Fruit fly (Drosophila melanogaster): ENCODE results near the gene CG1368.

CG1368 gene

dm6 chrX:14148171-14148570 lies 26.4 kb upstream of the CG1368 start (continued):
- TF ChIP-seq salr (GFP tag; optimal IDR thresholded peaks at IDR 0.05), result no peak
- peak; percentile 6 for TF ChIP-seq dsx (GFP tag; optimal IDR thresholded peaks at IDR 0.05; ENCODE audit: poor library complexity, severe bottlenecking)
- no peak for TF ChIP-seq CG8632 (GFP tag; optimal IDR thresholded peaks at IDR 0.05)
- TF ChIP-seq Gug (GFP tag; IDR thresholded peaks at IDR 0.05), result peak; percentile 30; the same call in 1 of the 2 replicates
- no peak for TF ChIP-seq spab (GFP tag; optimal IDR thresholded peaks at IDR 0.05)
- no peak for TF ChIP-seq CG6276 (GFP tag; optimal IDR thresholded peaks at IDR 0.05)
- TF ChIP-seq Lpt (GFP tag; optimal IDR thresholded peaks at IDR 0.05), result peak; percentile 10

DNA sequence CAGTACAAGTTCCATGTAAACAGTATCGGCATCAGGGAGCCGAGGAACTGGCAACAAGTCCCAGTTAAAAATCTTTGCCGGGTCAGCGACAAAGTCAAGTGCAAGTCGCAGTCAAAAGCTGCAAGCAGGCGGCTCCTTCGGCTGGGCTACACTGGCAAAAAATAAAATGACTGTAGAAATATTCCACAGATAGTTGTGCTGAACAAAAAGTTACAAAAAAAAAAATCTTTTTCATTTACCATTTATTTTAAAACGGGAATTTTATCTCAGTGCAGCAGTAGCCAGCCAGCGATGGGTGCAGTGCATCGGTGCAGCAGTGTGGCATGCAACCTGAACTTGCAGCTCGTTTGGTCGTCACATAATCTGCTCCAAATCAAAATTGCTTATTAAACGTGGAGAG lies 25.2 kb upstream of the CG1368 start:
- TF ChIP-seq Smox (GFP tag; optimal IDR thresholded peaks at IDR 0.05), result no peak
- no peak for TF ChIP-seq Sox15 (GFP tag; optimal IDR thresholded peaks at IDR 0.05)
- TF ChIP-seq CG10669 (GFP tag; optimal IDR thresholded peaks at IDR 0.05), result peak; percentile 36
- peak; percentile 21 for TF ChIP-seq CG6276 (GFP tag; optimal IDR thresholded peaks at IDR 0.05)
- peak; percentile 31 for TF ChIP-seq cyc (GFP tag; optimal IDR thresholded peaks at IDR 0.05)
- TF ChIP-seq Met (GFP tag; optimal IDR thresholded peaks at IDR 0.05), result peak; percentile 33
- no peak for TF ChIP-seq Ets21C (GFP tag; optimal IDR thresholded peaks at IDR 0.05)
- TF ChIP-seq Eip78C (GFP tag), result peak; percentile 83
- peak; percentile 36 for TF ChIP-seq pdm3 (GFP tag; optimal IDR thresholded peaks at IDR 0.05)
- peak; percentile 56 for TF ChIP-seq CG3919 (GFP tag; optimal IDR thresholded peaks at IDR 0.05)
- peak; percentile 0 for TF ChIP-seq Hr39 (GFP tag; optimal IDR thresholded peaks at IDR 0.05)
- TF ChIP-seq CG15336 (GFP tag; IDR thresholded peaks at IDR 0.05), result peak; percentile 72
- TF ChIP-seq svp (GFP tag), result peak; percentile 75
- peak; percentile 0 for TF ChIP-seq dsx (GFP tag; optimal IDR thresholded peaks at IDR 0.05; ENCODE audit: poor library complexity, severe bottlenecking)
- TF ChIP-seq Hr38 (GFP tag; optimal IDR thresholded peaks at IDR 0.05), result no peak
- peak; percentile 7 for TF ChIP-seq CG3032 (tag; optimal IDR thresholded peaks at IDR 0.05)
- TF ChIP-seq CG11294 (GFP tag; IDR thresholded peaks at IDR 0.05), result no peak
- TF ChIP-seq CG6854 (GFP tag; optimal IDR thresholded peaks at IDR 0.05), result no peak
- no peak for TF ChIP-seq Eip93F (GFP tag; optimal IDR thresholded peaks at IDR 0.05)
- peak; percentile 3 for TF ChIP-seq CG7368 (GFP tag; optimal IDR thresholded peaks at IDR 0.05)
- peak; percentile 9 for TF ChIP-seq CG31627 (GFP tag; optimal IDR thresholded peaks at IDR 0.05)
- peak; percentile 23 for TF ChIP-seq net (GFP tag; optimal IDR thresholded peaks at IDR 0.05)
- no peak for TF ChIP-seq CG16779 (tag; optimal IDR thresholded peaks at IDR 0.05)
- no peak for TF ChIP-seq CG8319 (GFP tag; optimal IDR thresholded peaks at IDR 0.05)
- TF ChIP-seq CG8632 (GFP tag; optimal IDR thresholded peaks at IDR 0.05), result no peak
- TF ChIP-seq Sox14 (GFP tag; optimal IDR thresholded peaks at IDR 0.05), result peak; percentile 35
- peak; percentile 47 for TF ChIP-seq Gug (GFP tag; IDR thresholded peaks at IDR 0.05)
- peak; percentile 10 for TF ChIP-seq esn (GFP tag; optimal IDR thresholded peaks at IDR 0.05)
- TF ChIP-seq Hr4 (GFP tag; optimal IDR thresholded peaks at IDR 0.05), result peak; percentile 55
- no peak for TF ChIP-seq CG34406 (GFP tag; optimal IDR thresholded peaks at IDR 0.05)
- TF ChIP-seq eg (GFP tag; IDR thresholded peaks at IDR 0.05), result peak; percentile 65
- peak; percentile 32 for TF ChIP-seq OdsH (GFP tag; optimal IDR thresholded peaks at IDR 0.05)
- peak in 1 of 2 experiments; percentile 4 for TF ChIP-seq salr (GFP tag; optimal IDR thresholded peaks at IDR 0.05)
- TF ChIP-seq CG6163 (GFP tag; IDR thresholded peaks at IDR 0.05), result peak; percentile 74
- no peak for TF ChIP-seq CG6792 (GFP tag; optimal IDR thresholded peaks at IDR 0.05)
- TF ChIP-seq CG8119 (GFP tag; IDR thresholded peaks at IDR 0.05), result peak; percentile 71
- TF ChIP-seq Blimp-1 (GFP tag; optimal IDR thresholded peaks at IDR 0.05), result no peak
- TF ChIP-seq CG10631 (GFP tag; optimal IDR thresholded peaks at IDR 0.05), result peak; percentile 40
- TF ChIP-seq CG1621 (tag; optimal IDR thresholded peaks at IDR 0.05), result peak; percentile 29
- no peak for TF ChIP-seq fd85E (GFP tag; optimal IDR thresholded peaks at IDR 0.05)
- no peak for TF ChIP-seq lz (GFP tag; optimal IDR thresholded peaks at IDR 0.05)
- TF ChIP-seq spab (GFP tag; optimal IDR thresholded peaks at IDR 0.05), result no peak
- peak in 1 of 2 experiments; percentile 19 for TF ChIP-seq ss (GFP tag; optimal IDR thresholded peaks at IDR 0.05)
- TF ChIP-seq acj6 (GFP tag; optimal IDR thresholded peaks at IDR 0.05), result peak; percentile 20
- no peak for TF ChIP-seq topi (GFP tag; optimal IDR thresholded peaks at IDR 0.05)
- TF ChIP-seq CG11902 (GFP tag; optimal IDR thresholded peaks at IDR 0.05), result no peak
- no peak for TF ChIP-seq Lpt (GFP tag; optimal IDR thresholded peaks at IDR 0.05)
- TF ChIP-seq CG9139 (GFP tag; optimal IDR thresholded peaks at IDR 0.05), result no peak
- peak; percentile 38 for TF ChIP-seq CG4318 (GFP tag; optimal IDR thresholded peaks at IDR 0.05)
- TF ChIP-seq Sox102F (GFP tag; optimal IDR thresholded peaks at IDR 0.05), result no peak
